Fruit fly (Drosophila melanogaster): ENCODE data around the gene Ccp84Ag.
A peak's percentile ranks its signal among the peaks of the same experiment; 100 is the strongest.

Ccp84Ag gene

DNA sequence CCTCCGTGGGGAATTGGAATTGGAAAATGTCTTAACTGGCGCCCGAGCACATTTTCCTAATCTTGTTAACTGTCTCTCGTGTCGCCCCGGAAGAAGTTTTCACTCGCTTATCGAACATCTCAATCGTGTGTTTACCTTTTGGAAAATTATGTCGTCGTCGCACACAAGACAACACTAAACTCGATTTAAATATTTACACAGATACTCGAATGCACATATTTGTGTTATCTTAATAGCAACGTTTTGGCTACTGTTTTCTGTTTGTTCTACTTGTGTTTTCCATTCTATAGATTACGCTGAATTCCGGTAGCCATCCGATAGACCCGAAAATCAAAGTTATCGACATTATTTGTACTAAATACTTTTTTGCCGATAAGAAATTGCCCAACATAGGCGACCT is 19.3 kb upstream of the Ccp84Ag start:
- TF ChIP-seq CG4820 (GFP tag; optimal IDR thresholded peaks at IDR 0.05) (peak; percentile 11), Dref (GFP tag; IDR thresholded peaks at IDR 0.05) (no peak), CG14710 (tag; optimal IDR thresholded peaks at IDR 0.05) (peak; percentile 68), org-1 (GFP tag; optimal IDR thresholded peaks at IDR 0.05) (peak; percentile 57), CG15696 (tag; optimal IDR thresholded peaks at IDR 0.05) (peak; percentile 93), CG33557 (GFP tag; optimal IDR thresholded peaks at IDR 0.05) (peak; percentile 70), CG13123 (GFP tag; optimal IDR thresholded peaks at IDR 0.05) (peak; percentile 32), CG6765 (GFP tag; optimal IDR thresholded peaks at IDR 0.05) (no peak), dmrt11E (tag; optimal IDR thresholded peaks at IDR 0.05) (peak; percentile 82), sr (GFP tag; IDR thresholded peaks at IDR 0.05) (no peak), gcm (GFP tag; optimal IDR thresholded peaks at IDR 0.05) (peak; percentile 34), twi (tag; optimal IDR thresholded peaks at IDR 0.05) (peak; percentile 46), CG1603 (tag; optimal IDR thresholded peaks at IDR 0.05) (peak; percentile 75), aop (GFP tag; IDR thresholded peaks at IDR 0.05) (no peak), Neu2 (GFP tag; optimal IDR thresholded peaks at IDR 0.05; ENCODE audit: borderline replicate concordance) (peak; percentile 90), Xrp1 (GFP tag; IDR thresholded peaks at IDR 0.05) (peak; percentile 69), chif (GFP tag; optimal IDR thresholded peaks at IDR 0.05) (peak; percentile 26 to 55), tna (GFP tag; IDR thresholded peaks at IDR 0.05; ENCODE audit: partially characterized antibody) (no peak), CG1602 (GFP tag; optimal IDR thresholded peaks at IDR 0.05) (peak; percentile 33), fd64A (GFP tag; optimal IDR thresholded peaks at IDR 0.05) (peak; percentile 70), Camta (GFP tag; optimal IDR thresholded peaks at IDR 0.05) (peak; percentile 42), CG6813 (GFP tag; optimal IDR thresholded peaks at IDR 0.05) (peak; percentile 81), CG7556 (GFP tag; optimal IDR thresholded peaks at IDR 0.05) (peak; percentile 36), CG8089 (GFP tag; optimal IDR thresholded peaks at IDR 0.05) (peak; percentile 49), H15 (GFP tag; IDR thresholded peaks at IDR 0.05) (no peak), CG7745 (tag; optimal IDR thresholded peaks at IDR 0.05) (peak; percentile 83), CG13424 (tag; optimal IDR thresholded peaks at IDR 0.05) (peak; percentile 19), CG6254 (GFP tag; optimal IDR thresholded peaks at IDR 0.05) (peak; percentile 32), ranshi (GFP tag; IDR thresholded peaks at IDR 0.05) (0 out of 2 replicates have a peak, but pooled peaks have one; percentile 27), CG9797 (GFP tag; optimal IDR thresholded peaks at IDR 0.05) (no peak), CG15601 (tag; optimal IDR thresholded peaks at IDR 0.05) (peak; percentile 39), Trl (optimal IDR thresholded peaks at IDR 0.05) (no peak), Trl (GFP tag; optimal IDR thresholded peaks at IDR 0.05) (peak; percentile 20), CG10274 (GFP tag; optimal IDR thresholded peaks at IDR 0.05) (no peak), Sox100B (GFP tag; optimal IDR thresholded peaks at IDR 0.05) (peak; percentile 20), odd (GFP tag; optimal IDR thresholded peaks at IDR 0.05) (peak; percentile 74), Sry-δ (GFP tag; optimal IDR thresholded peaks at IDR 0.05) (no peak), CG17829 (tag; optimal IDR thresholded peaks at IDR 0.05) (peak; percentile 13), CG1529 (GFP tag; optimal IDR thresholded peaks at IDR 0.05) (peak; percentile 35), gem (tag; optimal IDR thresholded peaks at IDR 0.05) (peak; percentile 56), CG4424 (GFP tag; optimal IDR thresholded peaks at IDR 0.05) (peak; percentile 28), D19A (tag; optimal IDR thresholded peaks at IDR 0.05) (peak; percentile 28), otp (GFP tag; IDR thresholded peaks at IDR 0.05) (no peak; the same call in 2 of the 3 replicates), NC2β (GFP tag; optimal IDR thresholded peaks at IDR 0.05) (peak; percentile 55), phol (tag; optimal IDR thresholded peaks at IDR 0.05) (peak; percentile 1), lab (GFP tag; optimal IDR thresholded peaks at IDR 0.05) (peak; percentile 51), CG2116 (GFP tag; optimal IDR thresholded peaks at IDR 0.05) (peak; percentile 37), Doc3 (GFP tag; IDR thresholded peaks at IDR 0.05; ENCODE audit: partially characterized antibody) (no peak), wek (GFP tag; optimal IDR thresholded peaks at IDR 0.05) (peak; percentile 62), knrl (GFP tag; IDR thresholded peaks at IDR 0.05; ENCODE audit: partially characterized antibody) (no peak)

All from whole organism, embryonic.